Fruit fly (Drosophila melanogaster) whole organism, prepupa: ENCODE data around the gene Fer3.

ENCODE experiments used
- CG10631 ChIP-seq: fragments of 200-800 bp; sonication (Bioruptor generic); optimal IDR thresholded peaks from 2 replicates; lab custom pipeline; 2016; ENCODE audit warnings: missing biosample characterization, missing genetic modification characterization
- CG10669 ChIP-seq: fragments of 200-800 bp; sonication (Bioruptor generic); optimal IDR thresholded peaks from 3 replicates; lab custom pipeline; 2018; ENCODE audit warnings: missing biosample characterization, mild to moderate bottlenecking, missing genetic modification characterization, moderate library complexity
- CG11294 ChIP-seq: fragments of 200-800 bp; sonication (Bioruptor generic); IDR thresholded peaks from 2 replicates; pipeline ENCODE4 v1.3.6; 2022; ENCODE audit warnings: missing biosample characterization, missing genetic modification characterization
- CG11762 ChIP-seq: fragments of 200-800 bp; sonication (Bioruptor generic); optimal IDR thresholded peaks from 3 replicates; lab custom pipeline; 2016; ENCODE audit warnings: missing biosample characterization, missing genetic modification characterization; ENCODE audit not compliant: insufficient read depth
- CG15336 ChIP-seq: fragments of 200-800 bp; sonication (Bioruptor generic); IDR thresholded peaks from 2 replicates; pipeline ENCODE4 v1.3.6; 2022; ENCODE audit warnings: missing biosample characterization, missing genetic modification characterization
- CG16779 ChIP-seq: fragments of 200-800 bp; sonication (Bioruptor generic); optimal IDR thresholded peaks from 3 replicates; lab custom pipeline; 2017; ENCODE audit warnings: missing biosample characterization, mild to moderate bottlenecking, missing genetic modification characterization
- CG3032 ChIP-seq: fragments of 200-800 bp; optimal IDR thresholded peaks from 2 replicates; lab custom pipeline; 2019; ENCODE audit warnings: missing biosample characterization, mild to moderate bottlenecking, missing genetic modification characterization, moderate library complexity
- CG34406 ChIP-seq: fragments of 200-800 bp; sonication (Bioruptor generic); optimal IDR thresholded peaks from 3 replicates; lab custom pipeline; 2016; ENCODE audit warnings: missing biosample characterization, missing genetic modification characterization
- CG3919 ChIP-seq: fragments of 200-800 bp; sonication (Bioruptor generic); optimal IDR thresholded peaks from 3 replicates; lab custom pipeline; 2016; ENCODE audit warnings: missing biosample characterization, missing genetic modification characterization
- CG6163 ChIP-seq: fragments of 200-800 bp; sonication (Bioruptor generic); IDR thresholded peaks from 3 replicates; pipeline ENCODE4 v1.3.6; 2022; ENCODE audit warnings: missing biosample characterization, missing genetic modification characterization
- CG6276 ChIP-seq: fragments of 200-800 bp; sonication (Bioruptor generic); optimal IDR thresholded peaks from 2 replicates; lab custom pipeline; 2017; ENCODE audit warnings: missing biosample characterization, mild to moderate bottlenecking, missing genetic modification characterization
- CG6792 ChIP-seq: fragments of 200-800 bp; sonication (Bioruptor generic); optimal IDR thresholded peaks from 3 replicates; lab custom pipeline; 2016; ENCODE audit warnings: missing biosample characterization, missing genetic modification characterization
- CG6808 ChIP-seq: fragments of 200-800 bp; sonication (Bioruptor generic); optimal IDR thresholded peaks from 3 replicates; lab custom pipeline; 2017; ENCODE audit warnings: missing biosample characterization, missing genetic modification characterization, mild to moderate bottlenecking, moderate library complexity, missing genetic modification reagents
- CG6854 ChIP-seq: fragments of 200-800 bp; sonication (Bioruptor generic); optimal IDR thresholded peaks from 2 replicates; lab custom pipeline; 2017; ENCODE audit warnings: missing biosample characterization, mild to moderate bottlenecking, missing genetic modification characterization
- CG7368 ChIP-seq: fragments of 200-800 bp; sonication (Bioruptor generic); optimal IDR thresholded peaks from 3 replicates; lab custom pipeline; 2016; ENCODE audit warnings: missing biosample characterization, missing genetic modification characterization
- CG8319 ChIP-seq: fragments of 200-800 bp; sonication (Bioruptor generic); optimal IDR thresholded peaks from 3 replicates; lab custom pipeline; 2016; ENCODE audit warnings: missing biosample characterization, missing genetic modification characterization
- CG8632 ChIP-seq: fragments of 200-800 bp; sonication (Bioruptor generic); optimal IDR thresholded peaks from 3 replicates; lab custom pipeline; 2016; ENCODE audit warnings: missing biosample characterization, missing genetic modification characterization
- CG9139 ChIP-seq: fragments of 200-800 bp; sonication (Bioruptor generic); optimal IDR thresholded peaks from 3 replicates; lab custom pipeline; 2017; ENCODE audit warnings: missing biosample characterization, mild to moderate bottlenecking, missing genetic modification characterization
- Eip75B ChIP-seq: fragments of 200-800 bp; sonication (Bioruptor generic); optimal IDR thresholded peaks from 3 replicates; lab custom pipeline; 2016; ENCODE audit warnings: missing biosample characterization, missing genetic modification characterization
- Eip78C ChIP-seq: fragments of 200-800 bp; sonication (Bioruptor generic); peaks from one replicate; lab custom pipeline; 2016; ENCODE audit warnings: missing biosample characterization, missing genetic modification characterization
- Eip93F ChIP-seq: fragments of 200-800 bp; sonication (Bioruptor generic); optimal IDR thresholded peaks from 2 replicates; lab custom pipeline; 2016; ENCODE audit warnings: missing biosample characterization, mild to moderate bottlenecking, missing genetic modification characterization
- Ets21C ChIP-seq: fragments of 200-800 bp; sonication (Bioruptor generic); optimal IDR thresholded peaks from 3 replicates; lab custom pipeline; 2016; ENCODE audit warnings: missing biosample characterization, missing genetic modification characterization
- Ets96B ChIP-seq: fragments of 200-800 bp; optimal IDR thresholded peaks from 2 replicates; lab custom pipeline; 2019; ENCODE audit warnings: missing biosample characterization, mild to moderate bottlenecking, missing genetic modification characterization, moderate library complexity
- Gug ChIP-seq: fragments of 200-800 bp; sonication (Bioruptor generic); IDR thresholded peaks from 2 replicates; pipeline ENCODE4 v1.3.6; 2022; ENCODE audit warnings: missing biosample characterization, missing genetic modification characterization
- Hr38 ChIP-seq: sonication (Bioruptor generic); optimal IDR thresholded peaks from 2 replicates; lab custom pipeline; 2016; ENCODE audit warnings: missing biosample characterization, missing genetic modification characterization
- Hr4 ChIP-seq: fragments of 200-800 bp; sonication (Bioruptor generic); optimal IDR thresholded peaks from 3 replicates; lab custom pipeline; 2016; ENCODE audit warnings: missing biosample characterization, missing genetic modification characterization
- OdsH ChIP-seq: fragments of 200-800 bp; sonication (Bioruptor generic); optimal IDR thresholded peaks from 3 replicates; lab custom pipeline; 2016; ENCODE audit warnings: missing biosample characterization, missing genetic modification characterization
- Sox102F ChIP-seq: fragments of 200-800 bp; sonication (Bioruptor generic); optimal IDR thresholded peaks from 2 replicates; lab custom pipeline; 2016; ENCODE audit warnings: missing biosample characterization, mild to moderate bottlenecking, missing genetic modification characterization
- Sox14 ChIP-seq: fragments of 200-800 bp; sonication (Bioruptor generic); optimal IDR thresholded peaks from 3 replicates; lab custom pipeline; 2016; ENCODE audit warnings: missing biosample characterization, missing genetic modification characterization
- Sox15 ChIP-seq: fragments of 200-800 bp; sonication (Bioruptor generic); optimal IDR thresholded peaks from 3 replicates; lab custom pipeline; 2016; ENCODE audit warnings: missing biosample characterization, missing genetic modification characterization
- achi ChIP-seq: fragments of 200-800 bp; sonication (Bioruptor generic); optimal IDR thresholded peaks from 3 replicates; lab custom pipeline; 2016; ENCODE audit warnings: missing biosample characterization, missing genetic modification characterization
- acj6 ChIP-seq: fragments of 200-800 bp; sonication (Bioruptor generic); optimal IDR thresholded peaks from 3 replicates; lab custom pipeline; 2016; ENCODE audit warnings: missing biosample characterization, missing genetic modification characterization
- cyc ChIP-seq: fragments of 200-800 bp; sonication (Bioruptor generic); optimal IDR thresholded peaks from 3 replicates; lab custom pipeline; 2016; ENCODE audit warnings: missing biosample characterization, missing genetic modification characterization
- dac ChIP-seq: fragments of 200-800 bp; sonication (Bioruptor generic); optimal IDR thresholded peaks from 2 replicates; lab custom pipeline; 2017; ENCODE audit warnings: missing biosample characterization, mild to moderate bottlenecking, missing genetic modification characterization
- dsx ChIP-seq: fragments of 200-800 bp; optimal IDR thresholded peaks from 3 replicates; lab custom pipeline; 2019; ENCODE audit warnings: missing biosample characterization, mild to moderate bottlenecking, missing genetic modification characterization, moderate library complexity; ENCODE audit not compliant: poor library complexity, severe bottlenecking
- eg ChIP-seq: fragments of 200-800 bp; sonication (Bioruptor generic); IDR thresholded peaks from 3 replicates; pipeline ENCODE4 v1.3.6; 2022; ENCODE audit warnings: missing biosample characterization, missing genetic modification characterization
- esn ChIP-seq: fragments of 200-800 bp; sonication (Bioruptor generic); optimal IDR thresholded peaks from 2 replicates; lab custom pipeline; 2016; ENCODE audit warnings: missing biosample characterization, mild to moderate bottlenecking, missing genetic modification characterization, moderate library complexity
- fd59A ChIP-seq: fragments of 200-800 bp; sonication (Bioruptor generic); optimal IDR thresholded peaks from 2 replicates; lab custom pipeline; 2017; ENCODE audit warnings: missing biosample characterization, mild to moderate bottlenecking, missing genetic modification characterization, missing genetic modification reagents
- fkh ChIP-seq: fragments of 200-800 bp; sonication (Bioruptor generic); optimal IDR thresholded peaks from 3 replicates; lab custom pipeline; 2017; ENCODE audit warnings: missing biosample characterization, mild to moderate bottlenecking, missing genetic modification characterization, moderate library complexity
- lz ChIP-seq: fragments of 200-800 bp; sonication (Bioruptor generic); optimal IDR thresholded peaks from 3 replicates; lab custom pipeline; 2016; ENCODE audit warnings: missing biosample characterization, missing genetic modification characterization
- pdm3 ChIP-seq: fragments of 200-800 bp; sonication (Bioruptor generic); optimal IDR thresholded peaks from 3 replicates; lab custom pipeline; 2016; ENCODE audit warnings: missing biosample characterization, missing genetic modification characterization
- spab ChIP-seq: fragments of 200-800 bp; sonication (Bioruptor generic); optimal IDR thresholded peaks from 2 replicates; lab custom pipeline; 2017; ENCODE audit warnings: missing biosample characterization, mild to moderate bottlenecking, missing genetic modification characterization, missing genetic modification reagents
- ss ChIP-seq, 2 experiments: fragments of 200-800 bp; sonication (Bioruptor generic); optimal IDR thresholded peaks; 2 replicates in 1 of 2; 3 replicates in 1 of 2; lab custom pipeline; 2017 to 2018; ENCODE audit warnings: mild to moderate bottlenecking in 2 of 2, missing biosample characterization in 2 of 2, missing genetic modification characterization in 2 of 2, moderate library complexity in 1 of 2
- svp ChIP-seq: fragments of 200-800 bp; sonication (Bioruptor generic); peaks from one replicate; lab custom pipeline; 2016; ENCODE audit warnings: missing biosample characterization, missing genetic modification characterization
- vri ChIP-seq: fragments of 200-800 bp; sonication (Bioruptor generic); optimal IDR thresholded peaks from 3 replicates; lab custom pipeline; 2016; ENCODE audit warnings: missing biosample characterization, mild to moderate bottlenecking, missing genetic modification characterization

Gene Fer3

DNA sequence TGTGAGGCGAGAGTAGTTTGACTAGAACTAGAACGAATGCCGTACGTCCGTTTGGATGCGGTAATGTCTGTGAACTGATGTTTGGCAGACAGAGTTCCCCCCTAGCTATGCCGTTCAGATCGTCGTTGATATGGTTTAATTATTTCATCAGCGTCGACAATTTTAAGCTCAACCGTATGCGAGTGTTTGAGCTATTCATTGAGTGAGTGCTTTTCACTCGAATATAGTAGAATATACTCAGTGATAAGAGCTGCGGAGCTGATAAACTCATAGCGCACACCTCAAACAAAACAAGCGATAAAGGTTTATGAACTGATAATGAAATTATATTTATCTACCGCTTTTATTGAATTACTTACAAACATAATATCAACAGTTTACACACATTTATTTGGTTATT is 6.1 kb downstream of the Fer3 start, which contains the start of gene CG6834:
Gene CG6834 (minus strand): TSS at position 79 of the 400 bp plus-strand sequence.
- peak; percentile 64 for TF ChIP-seq vri
- TF ChIP-seq Ets21C (GFP tag; lab: Kevin White, UChicago) = no peak
- no peak for TF ChIP-seq CG6163 (GFP tag; lab: Robert Waterston, UW)
- TF ChIP-seq CG6792 (GFP tag; lab: Kevin White, UChicago) = no peak
- TF ChIP-seq svp (GFP tag; lab: Kevin White, UChicago) = peak; percentile 71
- TF ChIP-seq dsx = no peak
- no peak for TF ChIP-seq CG8319 (GFP tag; lab: Kevin White, UChicago)
- no peak for TF ChIP-seq CG6854 (GFP tag; lab: Kevin White, UChicago)
- TF ChIP-seq CG6808 (GFP tag; lab: Kevin White, UChicago) = no peak
- no peak for TF ChIP-seq CG34406
- TF ChIP-seq CG10669 (GFP tag; lab: Kevin White, UChicago) = no peak
- TF ChIP-seq fkh (GFP tag; lab: Kevin White, UChicago) = peak; percentile 49
- TF ChIP-seq Hr4 (GFP tag; lab: Kevin White, UChicago) = no peak

DNA sequence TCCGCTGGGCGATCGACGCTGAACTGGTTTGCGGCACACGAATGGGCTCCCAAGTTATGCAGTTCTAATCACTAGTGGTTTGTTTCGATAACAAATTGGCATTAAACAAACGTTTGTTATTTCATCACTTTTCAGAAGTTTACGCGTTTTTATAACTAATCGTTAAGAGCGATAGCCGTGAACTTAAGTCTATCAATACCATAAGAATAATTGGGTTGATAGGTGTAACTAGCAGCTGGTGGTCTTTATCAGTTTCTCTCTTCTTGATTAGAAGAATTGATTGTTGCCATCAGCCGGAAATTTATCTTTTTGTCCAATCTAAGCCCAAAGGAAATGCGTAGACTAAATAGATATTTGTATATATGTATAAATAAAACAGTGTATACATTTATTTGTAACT is 9.8 kb downstream of the Fer3 start, which contains the start of gene CG6830:
Gene CG6830 (minus strand): TSS at position 27 of the 400 bp plus-strand sequence.
- TF ChIP-seq CG10669 (GFP tag; lab: Kevin White, UChicago) (no peak), acj6 (GFP tag; lab: Kevin White, UChicago) (no peak), CG7368 (GFP tag; lab: Kevin White, UChicago) (no peak), Sox15 (GFP tag; lab: Kevin White, UChicago) (no peak), Ets96B (tag; lab: Kevin White, UChicago) (no peak), ss (GFP tag; optimal IDR thresholded peaks at IDR 0.05; lab: Kevin White, UChicago) (no peak), CG11762 (GFP tag; lab: Kevin White, UChicago) (no peak), Eip93F (GFP tag; lab: Kevin White, UChicago) (no peak), cyc (no peak), Sox102F (GFP tag; lab: Kevin White, UChicago) (no peak), dsx (no peak), CG8632 (GFP tag; lab: Kevin White, UChicago) (no peak), spab (GFP tag; lab: Kevin White, UChicago) (no peak), CG6163 (GFP tag; lab: Robert Waterston, UW) (no peak), Eip75B (GFP tag; lab: Kevin White, UChicago) (no peak), OdsH (GFP tag; lab: Kevin White, UChicago) (no peak), CG6276 (GFP tag; lab: Kevin White, UChicago) (no peak)

DNA sequence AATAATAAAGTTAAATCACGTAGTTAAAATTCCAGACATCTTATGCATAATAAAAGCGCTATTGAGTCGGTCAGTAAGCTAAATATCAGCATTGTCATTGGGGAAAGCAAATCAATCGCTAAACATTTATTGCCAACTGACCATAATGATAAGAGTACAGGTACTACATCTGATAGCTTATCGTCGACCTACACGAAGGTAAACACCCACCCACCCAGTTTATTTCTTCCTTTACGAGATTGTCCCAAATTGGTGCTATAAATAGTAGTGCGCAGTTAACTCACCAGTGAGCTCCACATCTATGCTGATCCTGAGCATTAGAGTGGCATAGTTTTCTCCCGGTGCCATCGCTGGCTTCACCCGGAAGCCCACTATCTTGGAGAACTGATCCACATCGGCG is 10.4 kb downstream of the Fer3 start:
- TF ChIP-seq vri (peak; percentile 35), achi (no peak)

DNA sequence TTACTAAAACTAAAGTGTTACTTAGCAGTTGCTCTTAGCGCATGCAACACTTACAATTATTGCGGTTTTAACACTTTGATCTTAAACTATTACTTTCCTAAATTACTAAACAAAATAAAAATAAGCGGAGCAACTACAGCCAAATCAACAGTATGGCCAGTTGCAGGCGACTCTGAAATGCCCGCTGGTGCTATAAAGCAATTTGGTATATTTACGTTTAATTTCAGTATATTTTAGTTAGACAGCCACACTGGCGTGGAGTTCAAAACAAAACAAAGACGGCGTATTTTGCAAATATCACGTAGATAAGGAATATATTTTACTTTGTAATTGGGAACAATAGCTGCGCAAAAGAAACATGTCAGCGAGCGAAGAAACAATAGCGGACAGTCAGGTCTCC is 14.6 kb downstream of the Fer3 start, which contains the start of the genes Taf12 and Ho:
Gene Taf12 (minus strand): TSS at position 178 of the 400 bp plus-strand sequence.
Gene Ho (plus strand): TSS at position 231 of the 400 bp plus-strand sequence.
- TF ChIP-seq Gug (GFP tag; lab: Robert Waterston, UW) = no peak
- no peak for TF ChIP-seq CG8319 (GFP tag; lab: Kevin White, UChicago)
- no peak for TF ChIP-seq CG10631
- TF ChIP-seq Ets96B (tag; lab: Kevin White, UChicago) = no peak
- TF ChIP-seq Sox102F (GFP tag; lab: Kevin White, UChicago) = no peak
- TF ChIP-seq achi = no peak
- no peak for TF ChIP-seq eg (GFP tag; lab: Robert Waterston, UW)
- no peak for TF ChIP-seq CG11294 (GFP tag; lab: Robert Waterston, UW)
- TF ChIP-seq CG6792 (GFP tag; lab: Kevin White, UChicago) = no peak
- peak; percentile 98 for TF ChIP-seq Sox14 (GFP tag; lab: Kevin White, UChicago)
- TF ChIP-seq fd59A = no peak
- no peak for TF ChIP-seq Hr38 (GFP tag; lab: Kevin White, UChicago)
- TF ChIP-seq CG6854 (GFP tag; lab: Kevin White, UChicago) = no peak
- no peak for TF ChIP-seq CG6808 (GFP tag; lab: Kevin White, UChicago)
- peak; percentile 37 for TF ChIP-seq vri
- no peak for TF ChIP-seq pdm3 (GFP tag; lab: Kevin White, UChicago)
- TF ChIP-seq CG15336 (GFP tag; lab: Robert Waterston, UW) = no peak
- no peak for TF ChIP-seq CG9139 (GFP tag; lab: Kevin White, UChicago)
- no peak for TF ChIP-seq CG3919 (GFP tag; lab: Kevin White, UChicago)
- TF ChIP-seq dac (GFP tag; lab: Kevin White, UChicago) = no peak
- peak; percentile 74 for TF ChIP-seq Eip78C (GFP tag; lab: Kevin White, UChicago)
- TF ChIP-seq cyc = no peak
- no peak for TF ChIP-seq OdsH (GFP tag; lab: Kevin White, UChicago)
- TF ChIP-seq CG3032 (tag; lab: Kevin White, UChicago) = no peak
- TF ChIP-seq spab (GFP tag; lab: Kevin White, UChicago) = no peak
- no peak for TF ChIP-seq lz
- TF ChIP-seq CG16779 (tag; lab: Kevin White, UChicago) = no peak
- TF ChIP-seq CG10669 (GFP tag; lab: Kevin White, UChicago) = no peak
- peak; percentile 21 for TF ChIP-seq esn
